Fruit fly (Drosophila melanogaster): ENCODE measurements around the gene Npc2h.

The Npc2h gene

DNA sequence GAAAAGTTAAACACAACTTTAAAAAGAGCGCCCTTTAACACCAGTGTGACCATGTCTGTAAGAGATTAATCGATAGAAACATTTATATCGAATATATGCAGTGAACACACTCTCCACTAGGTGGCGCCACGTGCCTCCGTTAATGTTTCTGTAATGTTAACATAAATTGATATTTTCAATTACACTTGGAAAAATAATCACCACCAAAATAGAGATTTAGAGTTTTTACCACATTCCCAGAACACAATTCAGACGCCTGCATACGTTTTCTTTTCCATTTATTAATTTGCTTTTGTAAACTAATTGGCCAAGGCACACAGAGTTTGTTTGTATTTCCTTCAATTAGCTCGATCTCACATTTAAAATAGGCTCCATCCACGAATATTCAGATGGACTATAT is 43.3 kb upstream of the Npc2h start (continued):
- peak; percentile 53 for TF ChIP-seq hbn (GFP tag; IDR thresholded peaks at IDR 0.05; ENCODE audit: partially characterized antibody)
- no peak for TF ChIP-seq Poxn (GFP tag; IDR thresholded peaks at IDR 0.05)
- no peak for TF ChIP-seq CG18476 (GFP tag; optimal IDR thresholded peaks at IDR 0.05)
- no peak for TF ChIP-seq CG13424 (tag; optimal IDR thresholded peaks at IDR 0.05)
- TF ChIP-seq CG30020 (tag; optimal IDR thresholded peaks at IDR 0.05), result no peak
- peak; percentile 47; the same call in 1 of the 3 replicates for TF ChIP-seq ken (GFP tag; IDR thresholded peaks at IDR 0.05)
- TF ChIP-seq exex (tag; optimal IDR thresholded peaks at IDR 0.05), result no peak
- TF ChIP-seq CG5953 (GFP tag; IDR thresholded peaks at IDR 0.05), result peak; percentile 83
- TF ChIP-seq grau (tag; optimal IDR thresholded peaks at IDR 0.05), result peak; percentile 18
- TF ChIP-seq CG11695 (GFP tag; IDR thresholded peaks at IDR 0.05), result peak; percentile 83
- TF ChIP-seq CG14860 (GFP tag; IDR thresholded peaks at IDR 0.05; ENCODE audit: partially characterized antibody), result no peak
- TF ChIP-seq CG17328 (GFP tag; IDR thresholded peaks at IDR 0.05), result peak; percentile 67
- TF ChIP-seq knrl (GFP tag; IDR thresholded peaks at IDR 0.05; ENCODE audit: partially characterized antibody), result peak; percentile 70
- no peak for TF ChIP-seq gt (GFP tag; IDR thresholded peaks at IDR 0.05)
- TF ChIP-seq CG10543 (GFP tag; optimal IDR thresholded peaks at IDR 0.05), result no peak
- peak in 1 of 2 experiments; percentile 21 for TF ChIP-seq Hr51 (GFP tag; optimal IDR thresholded peaks at IDR 0.05)
- TF ChIP-seq Sry-β (GFP tag; optimal IDR thresholded peaks at IDR 0.05), result no peak
- peak; percentile 46 for TF ChIP-seq CG17359 (tag; optimal IDR thresholded peaks at IDR 0.05)
- TF ChIP-seq ttk (GFP tag; IDR thresholded peaks at IDR 0.05), result peak; percentile 62
- TF ChIP-seq tx (GFP tag; optimal IDR thresholded peaks at IDR 0.05), result no peak
- TF ChIP-seq vfl (GFP tag; optimal IDR thresholded peaks at IDR 0.05), result no peak
- peak; percentile 20 for TF ChIP-seq Sry-δ (GFP tag; optimal IDR thresholded peaks at IDR 0.05)
- TF ChIP-seq CG7271 (tag; optimal IDR thresholded peaks at IDR 0.05), result no peak
- peak; percentile 77 for TF ChIP-seq Opbp (GFP tag; IDR thresholded peaks at IDR 0.05; ENCODE audit: partially characterized antibody)
- TF ChIP-seq bbx (GFP tag; IDR thresholded peaks at IDR 0.05; ENCODE audit: partially characterized antibody), result peak; percentile 82
- TF ChIP-seq phol (tag; optimal IDR thresholded peaks at IDR 0.05), result peak; percentile 28
- TF ChIP-seq vnd (GFP tag; IDR thresholded peaks at IDR 0.05; ENCODE audit: partially characterized antibody), result 0 out of 3 replicates have a peak, but pooled peaks have one; percentile 6
- TF ChIP-seq CG31224 (GFP tag; IDR thresholded peaks at IDR 0.05), result peak; percentile 61
- no peak for TF ChIP-seq org-1 (GFP tag; optimal IDR thresholded peaks at IDR 0.05)
- no peak for TF ChIP-seq CG10431 (GFP tag; optimal IDR thresholded peaks at IDR 0.05)
- TF ChIP-seq CG2712 (tag; optimal IDR thresholded peaks at IDR 0.05), result peak; percentile 65
- TF ChIP-seq gro (GFP tag; optimal IDR thresholded peaks at IDR 0.05), result peak; percentile 45
- TF ChIP-seq CG5245 (GFP tag; optimal IDR thresholded peaks at IDR 0.05), result no peak
- peak; percentile 4 for TF ChIP-seq Sox102F (GFP tag; optimal IDR thresholded peaks at IDR 0.05)
- peak; percentile 54; the same call in 2 of the 3 replicates for TF ChIP-seq Mrtf (GFP tag; IDR thresholded peaks at IDR 0.05)
- peak; percentile 69 for TF ChIP-seq unc-4 (GFP tag; IDR thresholded peaks at IDR 0.05; ENCODE audit: partially characterized antibody)
- TF ChIP-seq CG7963 (GFP tag; IDR thresholded peaks at IDR 0.05; ENCODE audit: partially characterized antibody), result 0 out of 3 replicates have a peak, but pooled peaks have one; percentile 51
- TF ChIP-seq Myb (GFP tag; optimal IDR thresholded peaks at IDR 0.05), result peak; percentile 12
- TF ChIP-seq Sox100B (GFP tag; optimal IDR thresholded peaks at IDR 0.05), result no peak
- TF ChIP-seq Abd-B (GFP tag; optimal IDR thresholded peaks at IDR 0.05), result no peak
- no peak for TF ChIP-seq ab (GFP tag; optimal IDR thresholded peaks at IDR 0.05)
- TF ChIP-seq CG2199 (GFP tag; IDR thresholded peaks at IDR 0.05), result no peak
- TF ChIP-seq fd3F (GFP tag; optimal IDR thresholded peaks at IDR 0.05), result no peak
- TF ChIP-seq CG6854 (GFP tag; optimal IDR thresholded peaks at IDR 0.05), result no peak
- TF ChIP-seq CG17361 (GFP tag; IDR thresholded peaks at IDR 0.05), result peak; percentile 78
- TF ChIP-seq dysf (GFP tag; IDR thresholded peaks at IDR 0.05), result peak; percentile 79
- peak; percentile 85 for TF ChIP-seq CG34422 (GFP tag; IDR thresholded peaks at IDR 0.05)
- peak; percentile 40; the same call in 1 of the 2 replicates for TF ChIP-seq CG14667 (GFP tag; IDR thresholded peaks at IDR 0.05)
- TF ChIP-seq CG6254 (GFP tag; optimal IDR thresholded peaks at IDR 0.05), result no peak
- TF ChIP-seq CG11093 (GFP tag; IDR thresholded peaks at IDR 0.05), result no peak

Data from whole organism, embryonic.